Worm (Caenorhabditis elegans): ENCODE measurements around the gene ZK546.19.

Gene ZK546.19

DNA sequence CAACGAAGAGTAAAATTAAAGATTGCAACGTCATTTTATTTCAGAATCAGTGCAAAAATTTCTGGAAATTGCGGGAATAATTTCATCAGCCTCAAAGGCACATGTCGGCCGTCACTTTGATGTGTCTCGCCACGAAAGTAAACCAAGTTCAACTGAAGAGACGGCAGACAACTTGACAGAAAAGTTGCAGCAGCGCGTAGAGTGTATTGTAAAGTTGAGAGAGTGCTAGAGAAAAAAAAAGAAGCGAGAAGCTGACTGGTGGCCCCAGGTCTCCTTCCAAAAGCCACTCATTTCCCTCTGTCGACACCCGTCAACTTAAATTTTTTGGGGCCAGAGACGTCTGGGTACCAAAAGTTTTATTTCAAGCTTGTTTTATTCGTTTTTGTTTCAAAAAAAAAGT, 37.2 kb upstream of the ZK546.19 start (continued):
- peak; percentile 65 for TF ChIP-seq fkh-8 (tag; optimal IDR thresholded peaks at IDR 0.05)
- no peak for TF ChIP-seq ceh-63 (GFP tag; optimal IDR thresholded peaks at IDR 0.05)
- TF ChIP-seq ces-1 (GFP tag; optimal IDR thresholded peaks at IDR 0.05): no peak
- peak; percentile 35 for TF ChIP-seq lir-3 (tag; optimal IDR thresholded peaks at IDR 0.05; ENCODE audit: poor library complexity)
- peak; percentile 48 for TF ChIP-seq blmp-1 (tag; optimal IDR thresholded peaks at IDR 0.05)
- no peak for TF ChIP-seq nhr-28 (tag; optimal IDR thresholded peaks at IDR 0.05)
- TF ChIP-seq nhr-47 (tag; optimal IDR thresholded peaks at IDR 0.05): peak; percentile 68
- no peak for TF ChIP-seq aly-2 (tag; optimal IDR thresholded peaks at IDR 0.05)
- TF ChIP-seq unc-62 (GFP tag; optimal IDR thresholded peaks at IDR 0.05): no peak
- peak; percentile 41 for TF ChIP-seq fos-1 (tag; optimal IDR thresholded peaks at IDR 0.05)
- TF ChIP-seq pqm-1 (tag; optimal IDR thresholded peaks at IDR 0.05): no peak
- TF ChIP-seq efl-3 (GFP tag; optimal IDR thresholded peaks at IDR 0.05): no peak
- no peak for TF ChIP-seq nhr-85 (tag)
- no peak for TF ChIP-seq aha-1 (tag; optimal IDR thresholded peaks at IDR 0.05)
- peak; percentile 67 for TF ChIP-seq tbx-2 (tag; optimal IDR thresholded peaks at IDR 0.05)
- TF ChIP-seq C34B4.2 (tag; optimal IDR thresholded peaks at IDR 0.05): no peak
- TF ChIP-seq hlh-4 (tag; optimal IDR thresholded peaks at IDR 0.05): no peak
- no peak for TF ChIP-seq ceh-88 (GFP tag; IDR thresholded peaks at IDR 0.05)
- TF ChIP-seq swsn-7 (tag; optimal IDR thresholded peaks at IDR 0.05): peak; percentile 60
- TF ChIP-seq nhr-12 (tag; optimal IDR thresholded peaks at IDR 0.05): no peak
- TF ChIP-seq nhr-237 (tag; optimal IDR thresholded peaks at IDR 0.05): no peak
- TF ChIP-seq Y116A8C.19 (tag; optimal IDR thresholded peaks at IDR 0.05; ENCODE audit: borderline replicate concordance): no peak
- TF ChIP-seq zip-4 (GFP tag; optimal IDR thresholded peaks at IDR 0.05): no peak
- no peak for TF ChIP-seq mef-2 (tag; optimal IDR thresholded peaks at IDR 0.05)
- peak; percentile 23 for TF ChIP-seq fkh-10 (GFP tag; optimal IDR thresholded peaks at IDR 0.05)
- no peak for TF ChIP-seq unc-130 (tag; optimal IDR thresholded peaks at IDR 0.05)
- TF ChIP-seq mab-9 (GFP tag; IDR thresholded peaks at IDR 0.05): no peak
- no peak for TF ChIP-seq hpl-2 (GFP tag; optimal IDR thresholded peaks at IDR 0.05)
- peak; percentile 77 to 81 for TF ChIP-seq lin-35 (GFP tag; optimal IDR thresholded peaks at IDR 0.05)
- no peak for TF ChIP-seq pax-3 (tag; optimal IDR thresholded peaks at IDR 0.05)
- no peak for TF ChIP-seq nhr-11 (tag; optimal IDR thresholded peaks at IDR 0.05)
- TF ChIP-seq ceh-8 (GFP tag; optimal IDR thresholded peaks at IDR 0.05): no peak
- TF ChIP-seq nhr-84 (tag; optimal IDR thresholded peaks at IDR 0.05): no peak
- no peak for TF ChIP-seq grh-1 (GFP tag; IDR thresholded peaks at IDR 0.05)
- peak; percentile 38 to 74 (median 70) for TF ChIP-seq dpl-1 (GFP tag; optimal IDR thresholded peaks at IDR 0.05)
- peak; percentile 56 for TF ChIP-seq dsc-1 (tag; optimal IDR thresholded peaks at IDR 0.05)
- TF ChIP-seq nhr-20 (tag; optimal IDR thresholded peaks at IDR 0.05): peak; percentile 80
- TF ChIP-seq ztf-11 (tag; optimal IDR thresholded peaks at IDR 0.05): no peak
- TF ChIP-seq C16A3.4 (tag; optimal IDR thresholded peaks at IDR 0.05): peak; percentile 51
- peak; percentile 40 for TF ChIP-seq unc-86 (tag; optimal IDR thresholded peaks at IDR 0.05)
- TF ChIP-seq irx-1 (tag; optimal IDR thresholded peaks at IDR 0.05): no peak
- TF ChIP-seq skn-1 (tag; optimal IDR thresholded peaks at IDR 0.05): peak; percentile 85

DNA sequence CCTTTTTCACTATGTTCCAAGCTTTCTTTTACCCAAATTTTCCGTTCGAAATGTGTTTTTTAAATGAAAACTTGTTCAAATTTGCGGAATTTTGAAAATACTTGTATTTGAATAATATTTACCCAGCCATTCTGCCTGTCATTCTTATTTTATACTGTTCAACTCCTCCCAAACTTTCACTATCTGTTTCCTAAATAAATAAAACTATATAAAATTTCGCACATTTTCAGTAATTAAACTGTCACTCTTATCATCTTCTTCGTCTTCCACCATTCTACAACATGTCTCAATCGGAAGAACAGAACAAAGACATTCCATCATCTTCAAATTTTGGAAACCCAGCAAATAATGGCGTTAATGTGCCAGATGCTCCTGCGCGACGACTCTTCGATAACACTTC, 36.7 kb upstream of the ZK546.19 start, which contains the start of gene btbd-10:
TSS of gene btbd-10 (plus strand) at position 231 of the 400 bp plus-strand sequence.
- TF ChIP-seq nhr-20 (tag; optimal IDR thresholded peaks at IDR 0.05) (no peak), F16B12.6 (tag; optimal IDR thresholded peaks at IDR 0.05) (no peak), unc-98 (GFP tag; IDR thresholded peaks at IDR 0.05) (no peak), snpc-4 (tag; optimal IDR thresholded peaks at IDR 0.05) (no peak), egl-27 (tag; optimal IDR thresholded peaks at IDR 0.05) (no peak), dsc-1 (tag; optimal IDR thresholded peaks at IDR 0.05) (no peak), sup-37 (GFP tag; optimal IDR thresholded peaks at IDR 0.05) (no peak), nhr-85 (tag) (no peak), C16A3.4 (tag; optimal IDR thresholded peaks at IDR 0.05) (no peak), ceh-90 (tag; optimal IDR thresholded peaks at IDR 0.05) (no peak), lin-15B (tag; optimal IDR thresholded peaks at IDR 0.05) (no peak), vab-15 (tag; optimal IDR thresholded peaks at IDR 0.05) (no peak)

All from whole organism, L1 larva.